Worm (Caenorhabditis elegans): ENCODE results near the gene F28B4.3.

DNA sequence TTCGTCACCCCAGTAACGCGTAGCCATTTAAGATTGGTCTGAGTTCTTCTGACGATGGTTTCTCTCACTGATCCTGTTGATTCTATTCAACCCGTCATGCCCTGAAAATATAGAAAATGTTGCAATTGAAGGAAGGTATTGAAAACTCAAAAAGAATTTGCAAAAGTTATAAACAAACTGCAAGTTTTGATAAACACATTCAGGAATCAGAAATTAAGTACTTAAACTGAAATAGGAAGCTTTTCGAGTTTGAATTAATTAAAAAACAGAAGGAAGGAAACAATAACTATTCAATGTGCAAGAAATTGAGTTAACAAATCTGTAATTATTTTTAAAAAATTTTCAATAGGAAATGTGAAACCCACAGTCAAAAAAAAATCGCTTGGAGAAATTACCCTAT is 14.9 kb downstream of the F28B4.3 start, which contains the start of gene rgl-1:
- TF ChIP-seq mdl-1 (tag; optimal IDR thresholded peaks at IDR 0.05) (no peak), nhr-28 (tag; optimal IDR thresholded peaks at IDR 0.05) (no peak), ztf-4 (tag; optimal IDR thresholded peaks at IDR 0.05) (no peak), ceh-82 (tag; optimal IDR thresholded peaks at IDR 0.05) (no peak), unc-39 (tag; optimal IDR thresholded peaks at IDR 0.05) (no peak), lin-15B (tag; optimal IDR thresholded peaks at IDR 0.05) (no peak), nhr-76 (tag; optimal IDR thresholded peaks at IDR 0.05) (no peak), pha-4 (tag; optimal IDR thresholded peaks at IDR 0.05) (no peak), egl-27 (tag; optimal IDR thresholded peaks at IDR 0.05) (no peak), pqm-1 (tag; optimal IDR thresholded peaks at IDR 0.05) (no peak)

All from whole organism, L3 larva.